Worm (Caenorhabditis elegans) whole organism, L4/young adult: ENCODE measurements around the gene srh-270.

ENCODE experiments used
- W03F9.2 ChIP-seq: fragments of 150-350 bp; optimal IDR thresholded peaks from 2 replicates; lab custom pipeline; 2014; ENCODE audit warnings: missing biosample characterization, missing genetic modification characterization
- dao-5 ChIP-seq: sonication (generic microtip); optimal IDR thresholded peaks from 2 replicates; lab custom pipeline; 2016; ENCODE audit warnings: missing genotype, missing genetic modification characterization, moderate library complexity, missing compliant biosample characterization
- him-1 ChIP-seq: sonication (generic microtip); optimal IDR thresholded peaks from 2 replicates; lab custom pipeline; 2016; ENCODE audit warnings: missing genotype, missing genetic modification reagents, missing genetic modification characterization, missing compliant biosample characterization

ce11 chrV:2883097-2883496 lies 21.7 kb upstream of the srh-270 start:
- TF ChIP-seq dao-5 (tag; lab: Kevin White, UChicago) (no peak), him-1 (tag; lab: Kevin White, UChicago) (no peak), W03F9.2 (no peak)
